Worm (Caenorhabditis elegans): ENCODE data around the gene T28A8.8.

T28A8.8 gene

DNA sequence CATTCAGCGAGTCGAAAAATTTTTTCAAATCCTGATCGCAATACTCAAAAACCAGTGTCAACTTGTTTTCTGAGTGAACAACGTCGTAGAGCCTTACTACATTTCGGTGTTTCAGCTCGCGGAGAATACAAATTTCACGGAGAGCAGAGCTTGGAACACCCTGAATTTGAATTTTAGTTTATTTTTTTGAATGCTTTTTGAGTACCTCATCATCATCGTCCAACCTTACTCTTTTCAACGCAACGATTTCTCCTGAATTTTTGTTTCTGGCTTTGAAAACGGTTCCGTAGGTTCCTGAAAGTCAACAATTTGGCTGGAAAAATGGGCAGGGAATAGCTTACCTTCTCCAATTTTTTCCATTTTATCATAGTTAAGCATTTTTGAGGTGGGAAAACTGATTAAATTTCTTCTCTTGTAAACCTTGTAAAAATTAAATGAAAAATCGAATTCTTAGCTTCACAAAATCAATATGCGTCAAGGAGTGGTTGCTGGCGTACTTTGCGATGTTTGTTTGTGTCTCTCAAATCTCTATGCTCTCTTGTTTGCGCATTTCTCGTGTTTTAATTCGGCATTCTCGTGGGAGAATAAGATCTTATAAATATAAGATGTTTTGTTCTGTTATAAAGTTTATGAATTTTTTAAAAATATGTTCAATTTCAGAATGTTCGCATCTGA, 36.6 kb upstream of the T28A8.8 start, which contains the start of gene cdk-5 (continued):
- TF ChIP-seq pha-2 (tag; optimal IDR thresholded peaks at IDR 0.05): no peak
- TF ChIP-seq syd-9 (tag; optimal IDR thresholded peaks at IDR 0.05): no peak
- TF ChIP-seq dve-1 (tag; optimal IDR thresholded peaks at IDR 0.05): peak; percentile 58
- no peak for TF ChIP-seq pag-3 (tag; optimal IDR thresholded peaks at IDR 0.05; ENCODE audit: borderline replicate concordance)
- TF ChIP-seq ceh-14 (tag; optimal IDR thresholded peaks at IDR 0.05): no peak
- no peak for TF ChIP-seq ceh-34 (tag; optimal IDR thresholded peaks at IDR 0.05)
- TF ChIP-seq gmeb-2 (tag; optimal IDR thresholded peaks at IDR 0.05): no peak
- no peak for TF ChIP-seq zip-5 (tag; optimal IDR thresholded peaks at IDR 0.05)
- no peak for TF ChIP-seq ztf-16 (tag; optimal IDR thresholded peaks at IDR 0.05)
- TF ChIP-seq dmd-4 (tag; optimal IDR thresholded peaks at IDR 0.05; ENCODE audit: borderline replicate concordance): no peak
- no peak for TF ChIP-seq pha-4 (tag; optimal IDR thresholded peaks at IDR 0.05)
- no peak for TF ChIP-seq tbx-7 (tag; optimal IDR thresholded peaks at IDR 0.05)
- TF ChIP-seq ceh-31 (tag; optimal IDR thresholded peaks at IDR 0.05): peak; percentile 29
- peak; percentile 60 for TF ChIP-seq ceh-30 (tag; optimal IDR thresholded peaks at IDR 0.05)
- peak; percentile 75 for TF ChIP-seq unc-42 (tag; optimal IDR thresholded peaks at IDR 0.05)
- TF ChIP-seq nhr-11 (tag; optimal IDR thresholded peaks at IDR 0.05): no peak
- TF ChIP-seq ama-1 (optimal IDR thresholded peaks at IDR 0.05): no peak
- no peak for TF ChIP-seq hlh-30 (tag; optimal IDR thresholded peaks at IDR 0.05; ENCODE audit: insufficient read depth)
- TF ChIP-seq sox-4 (tag; optimal IDR thresholded peaks at IDR 0.05): no peak
- TF ChIP-seq unc-86 (tag; optimal IDR thresholded peaks at IDR 0.05): no peak
- TF ChIP-seq K02D7.2 (tag; optimal IDR thresholded peaks at IDR 0.05): no peak
- TF ChIP-seq ceh-19 (GFP tag; optimal IDR thresholded peaks at IDR 0.05): no peak
- TF ChIP-seq F13H6.1 (tag; optimal IDR thresholded peaks at IDR 0.05): no peak
- no peak for TF ChIP-seq ceh-18 (tag; optimal IDR thresholded peaks at IDR 0.05)
- no peak for TF ChIP-seq sdc-2 (tag; optimal IDR thresholded peaks at IDR 0.05)
- no peak for TF ChIP-seq odd-2 (tag; optimal IDR thresholded peaks at IDR 0.05)

ce11 chrIII:13471504-13471903, 31.1 kb upstream of the T28A8.8 start, which contains the start of gene pssy-2:
pssy-2 (plus strand) TSS chrIII:13471804.
- TF ChIP-seq hlh-8 (tag; optimal IDR thresholded peaks at IDR 0.05) (no peak), madf-2 (tag; optimal IDR thresholded peaks at IDR 0.05) (no peak), fkh-6 (tag; optimal IDR thresholded peaks at IDR 0.05) (no peak), ceh-31 (tag; optimal IDR thresholded peaks at IDR 0.05) (no peak), ceh-30 (tag; optimal IDR thresholded peaks at IDR 0.05) (no peak), gmeb-2 (tag; optimal IDR thresholded peaks at IDR 0.05) (no peak), ref-2 (tag; optimal IDR thresholded peaks at IDR 0.05) (no peak), eyg-1 (tag; optimal IDR thresholded peaks at IDR 0.05) (no peak), tbx-2 (tag; optimal IDR thresholded peaks at IDR 0.05) (no peak), ztf-16 (tag; optimal IDR thresholded peaks at IDR 0.05) (no peak), rnt-1 (tag; optimal IDR thresholded peaks at IDR 0.05) (no peak), sdc-2 (tag; optimal IDR thresholded peaks at IDR 0.05) (no peak), ceh-9 (tag; optimal IDR thresholded peaks at IDR 0.05) (no peak), odd-2 (tag; optimal IDR thresholded peaks at IDR 0.05) (no peak), hlh-15 (tag; optimal IDR thresholded peaks at IDR 0.05) (no peak), ceh-6 (GFP tag; optimal IDR thresholded peaks at IDR 0.05) (no peak), Y22D7AL.16 (tag; optimal IDR thresholded peaks at IDR 0.05) (no peak), tbx-7 (tag; optimal IDR thresholded peaks at IDR 0.05) (no peak)

- TF ChIP-seq T23F11.4 (GFP tag; optimal IDR thresholded peaks at IDR 0.05) (no peak), ceh-2 (tag; optimal IDR thresholded peaks at IDR 0.05) (peak; percentile 71), ceh-34 (tag; optimal IDR thresholded peaks at IDR 0.05) (no peak), tbx-2 (tag; optimal IDR thresholded peaks at IDR 0.05) (peak; percentile 81), odd-2 (tag; optimal IDR thresholded peaks at IDR 0.05) (no peak), nhr-11 (tag; optimal IDR thresholded peaks at IDR 0.05) (no peak), ref-2 (tag; optimal IDR thresholded peaks at IDR 0.05) (peak; percentile 47), syd-9 (tag; optimal IDR thresholded peaks at IDR 0.05) (no peak), ztf-16 (tag; optimal IDR thresholded peaks at IDR 0.05) (no peak), ceh-45 (GFP tag; IDR thresholded peaks at IDR 0.05) (no peak), sox-2 (GFP tag; IDR thresholded peaks at IDR 0.05) (no peak), elt-4 (tag; optimal IDR thresholded peaks at IDR 0.05) (no peak), nfya-1 (tag; optimal IDR thresholded peaks at IDR 0.05) (no peak), dmd-4 (tag; optimal IDR thresholded peaks at IDR 0.05; ENCODE audit: borderline replicate concordance) (no peak), unc-86 (tag; optimal IDR thresholded peaks at IDR 0.05) (no peak), fkh-6 (tag; optimal IDR thresholded peaks at IDR 0.05) (peak; percentile 49), rnt-1 (tag; optimal IDR thresholded peaks at IDR 0.05) (peak; percentile 43), ceh-14 (tag; optimal IDR thresholded peaks at IDR 0.05) (peak; percentile 29), gmeb-2 (tag; optimal IDR thresholded peaks at IDR 0.05) (no peak), F13H6.1 (tag; optimal IDR thresholded peaks at IDR 0.05) (no peak), pax-1 (tag; optimal IDR thresholded peaks at IDR 0.05) (no peak), unc-42 (tag; optimal IDR thresholded peaks at IDR 0.05) (no peak), sox-4 (tag; optimal IDR thresholded peaks at IDR 0.05) (no peak), Y22D7AL.16 (tag; optimal IDR thresholded peaks at IDR 0.05) (no peak), ceh-24 (tag; optimal IDR thresholded peaks at IDR 0.05) (no peak), K02D7.2 (tag; optimal IDR thresholded peaks at IDR 0.05) (no peak), hlh-30 (tag; optimal IDR thresholded peaks at IDR 0.05; ENCODE audit: insufficient read depth) (no peak), ahr-1 (tag; optimal IDR thresholded peaks at IDR 0.05) (peak; percentile 28), ama-1 (optimal IDR thresholded peaks at IDR 0.05) (no peak), ceh-18 (tag; optimal IDR thresholded peaks at IDR 0.05) (no peak)
These were observed 28.1 kb upstream of the T28A8.8 start for ce11 chrIII:13474482-13474881.

All from whole organism, late embryonic.